Worm (Caenorhabditis elegans) whole organism, L1 larva: Measurements from ENCODE around the gene Y75B12A.2.

Source experiments
- ceh-8 ChIP-seq: fragments of 200-800 bp; sonication (Bioruptor generic); optimal IDR thresholded peaks from 2 replicates; lab custom pipeline; 2018; ENCODE audit warnings: mild to moderate bottlenecking, missing genetic modification characterization, moderate library complexity, missing compliant biosample characterization
- ceh-82 ChIP-seq, 3 experiments: fragments of 150-350 bp in 1 of 3; sonication (generic microtip) in 2 of 3; optimal IDR thresholded peaks; 2 replicates each; lab custom pipeline; 2014 to 2017; ENCODE audit warnings: missing biosample characterization in 3 of 3, missing genetic modification characterization in 3 of 3
- efl-1 ChIP-seq, 4 experiments: fragments of 150-350 bp; optimal IDR thresholded peaks in 3 of 4; peaks in 1 of 4; 1 replicate in 1 of 4; 2 replicates in 3 of 4; lab custom pipeline; 2014; ENCODE audit warnings: missing biosample characterization in 2 of 4, missing genetic modification characterization in 2 of 4, missing genetic modification reagents in 2 of 4
- elt-2 ChIP-seq: sonication (generic microtip); optimal IDR thresholded peaks from 2 replicates; lab custom pipeline; 2016; ENCODE audit warnings: missing genetic modification characterization, mild to moderate bottlenecking, inconsistent platforms, missing compliant biosample characterization, missing genetic modification reagents
- lin-13 ChIP-seq: fragments of 150-350 bp; optimal IDR thresholded peaks from 2 replicates; lab custom pipeline; 2014; ENCODE audit warnings: missing biosample characterization, missing genetic modification reagents, missing genetic modification characterization
- lin-35 ChIP-seq, 2 experiments: fragments of 150-350 bp; optimal IDR thresholded peaks; 2 replicates each; lab custom pipeline; 2014; ENCODE audit warnings: missing biosample characterization in 2 of 2, missing genetic modification characterization in 2 of 2, missing genetic modification reagents in 2 of 2
- lin-39 ChIP-seq: fragments of 150-350 bp; optimal IDR thresholded peaks from 2 replicates; lab custom pipeline; 2014; ENCODE audit warnings: missing biosample characterization, missing genetic modification reagents, missing genetic modification characterization
- nhr-20 ChIP-seq: sonication (generic microtip); optimal IDR thresholded peaks from 2 replicates; lab custom pipeline; 2016; ENCODE audit warnings: mild to moderate bottlenecking, missing genetic modification characterization, missing compliant biosample characterization
- nhr-28 ChIP-seq: fragments of 150-350 bp; optimal IDR thresholded peaks from 2 replicates; lab custom pipeline; 2014; ENCODE audit warnings: missing biosample characterization, missing genetic modification characterization
- sptf-1 ChIP-seq: fragments of 150-350 bp; optimal IDR thresholded peaks from 2 replicates; lab custom pipeline; 2014; ENCODE audit warnings: missing biosample characterization, missing genetic modification characterization
- unc-62 ChIP-seq: fragments of 150-350 bp; optimal IDR thresholded peaks from 2 replicates; lab custom pipeline; 2014; ENCODE audit warnings: missing biosample characterization, missing genetic modification reagents, missing genetic modification characterization

ce11 chrV:15071015-15071810 is 38.1 kb upstream of the Y75B12A.2 start, which contains the start of gene unc-76:
- TF ChIP-seq lin-35 (GFP tag; optimal IDR thresholded peaks at IDR 0.05; lab: Kevin White, UChicago) (peak; percentile 38 to 70), sptf-1 (tag; lab: Kevin White, UChicago) (no peak), nhr-28 (tag; lab: Kevin White, UChicago) (no peak), ceh-8 (GFP tag; lab: Kevin White, UChicago) (peak; percentile 58), unc-62 (GFP tag; lab: Kevin White, UChicago) (no peak), efl-1 (optimal IDR thresholded peaks at IDR 0.05; lab: Kevin White, UChicago) (peak; percentile 76 to 80), efl-1 (GFP tag; optimal IDR thresholded peaks at IDR 0.05 in 1 of 2; lab: Kevin White, UChicago) (peak; percentile 52 to 94), lin-39 (tag; lab: Kevin White, UChicago) (peak; percentile 63), lin-13 (GFP tag; lab: Kevin White, UChicago) (peak; percentile 62), nhr-20 (tag; lab: Kevin White, UChicago) (peak; percentile 81), elt-2 (tag; lab: Kevin White, UChicago) (no peak), ceh-82 (tag; optimal IDR thresholded peaks at IDR 0.05; lab: Kevin White, UChicago) (peak; percentile 49 to 84 (median 70))
